Worm (Caenorhabditis elegans) whole organism, midembryonic: ENCODE measurements around the gene oac-22.

Experiments used
- T22C8.4 ChIP-seq: fragments of 200-800 bp; sonication (Bioruptor generic); IDR thresholded peaks from 2 replicates; pipeline ENCODE4 v1.3.6; 2022; ENCODE audit warnings: missing genetic modification characterization, missing compliant biosample characterization
- flt-1 ChIP-seq: fragments of 200-800 bp; sonication (Bioruptor generic); IDR thresholded peaks from 2 replicates; pipeline ENCODE4 v1.3.6; 2022; ENCODE audit warnings: missing genetic modification characterization, missing compliant biosample characterization
- ref-1 ChIP-seq: fragments of 200-800 bp; sonication (Bioruptor generic); conservative IDR thresholded peaks from 2 replicates; pipeline ENCODE4 v1.3.6; 2022; ENCODE audit warnings: missing genetic modification reagents, missing genetic modification characterization, missing compliant biosample characterization
- tab-1 ChIP-seq: fragments of 200-800 bp; sonication (Bioruptor generic); IDR thresholded peaks from 2 replicates; pipeline ENCODE4 v1.3.6; 2022; ENCODE audit warnings: missing genetic modification characterization, missing compliant biosample characterization
- ztf-23 ChIP-seq: fragments of 200-800 bp; sonication (Bioruptor generic); IDR thresholded peaks from 2 replicates; pipeline ENCODE4 v1.3.6; 2022; ENCODE audit warnings: missing genetic modification reagents, missing genetic modification characterization, missing compliant biosample characterization

ce11 chrIV:3926117-3926516, 40.6 kb downstream of the oac-22 start, which contains the start of gene clec-68:
- TF ChIP-seq ztf-23 (GFP tag; lab: Robert Waterston, UW): no peak
- no peak for TF ChIP-seq ref-1 (GFP tag; lab: Robert Waterston, UW)
- no peak for TF ChIP-seq flt-1 (GFP tag; lab: Robert Waterston, UW)
- no peak for TF ChIP-seq T22C8.4 (GFP tag; lab: Robert Waterston, UW)
- TF ChIP-seq tab-1 (GFP tag; lab: Robert Waterston, UW): no peak
